Fruit fly (Drosophila melanogaster): ENCODE results near the gene CG42655.

The CG42655 gene

dm6 chr3L:20000081-20000736 lies 46.7 kb upstream of the CG42655 start, which contains the start of the genes Tom20 and Gabat (continued):
- TF ChIP-seq unc-4 (GFP tag; IDR thresholded peaks at IDR 0.05; ENCODE audit: partially characterized antibody), result no peak
- TF ChIP-seq Ravus (GFP tag; IDR thresholded peaks at IDR 0.05), result no peak
- TF ChIP-seq Ets97D (GFP tag; optimal IDR thresholded peaks at IDR 0.05), result no peak
- no peak for TF ChIP-seq stc (GFP tag; IDR thresholded peaks at IDR 0.05)
- TF ChIP-seq dimm (GFP tag; IDR thresholded peaks at IDR 0.05), result no peak
- TF ChIP-seq crol (GFP tag; IDR thresholded peaks at IDR 0.05), result no peak
- no peak for TF ChIP-seq Kr (GFP tag; optimal IDR thresholded peaks at IDR 0.05)
- no peak for TF ChIP-seq CG18599 (GFP tag; optimal IDR thresholded peaks at IDR 0.05)
- peak; percentile 4 for TF ChIP-seq CG12391 (tag; optimal IDR thresholded peaks at IDR 0.05)
- no peak for TF ChIP-seq dmrt99B (tag; optimal IDR thresholded peaks at IDR 0.05)
- TF ChIP-seq Fer2 (tag; optimal IDR thresholded peaks at IDR 0.05), result peak; percentile 28
- no peak for TF ChIP-seq usp (GFP tag; optimal IDR thresholded peaks at IDR 0.05)
- TF ChIP-seq amos (GFP tag; IDR thresholded peaks at IDR 0.05; ENCODE audit: partially characterized antibody), result no peak
- TF ChIP-seq CG4328 (GFP tag; optimal IDR thresholded peaks at IDR 0.05), result no peak
- no peak for TF ChIP-seq sc (optimal IDR thresholded peaks at IDR 0.05)
- TF ChIP-seq sc (GFP tag; optimal IDR thresholded peaks at IDR 0.05), result no peak
- TF ChIP-seq cg (GFP tag; optimal IDR thresholded peaks at IDR 0.05), result peak; percentile 72
- no peak for TF ChIP-seq gsb (GFP tag; IDR thresholded peaks at IDR 0.05)
- TF ChIP-seq ssp (GFP tag; IDR thresholded peaks at IDR 0.05), result no peak
- TF ChIP-seq ash1 (GFP tag; optimal IDR thresholded peaks at IDR 0.05), result no peak
- no peak for TF ChIP-seq CG9215 (GFP tag; IDR thresholded peaks at IDR 0.05)
- no peak for TF ChIP-seq CG2129 (GFP tag; IDR thresholded peaks at IDR 0.05; ENCODE audit: partially characterized antibody)
- TF ChIP-seq CG4730 (GFP tag; IDR thresholded peaks at IDR 0.05), result no peak
- TF ChIP-seq CG11504 (tag; optimal IDR thresholded peaks at IDR 0.05), result peak; percentile 8
- TF ChIP-seq ken (GFP tag; IDR thresholded peaks at IDR 0.05), result no peak
- TF ChIP-seq gcm (GFP tag; optimal IDR thresholded peaks at IDR 0.05), result peak; percentile 51
- TF ChIP-seq Hand (GFP tag; optimal IDR thresholded peaks at IDR 0.05), result no peak
- TF ChIP-seq CG7357 (GFP tag; IDR thresholded peaks at IDR 0.05), result no peak
- TF ChIP-seq fu2 (GFP tag; optimal IDR thresholded peaks at IDR 0.05), result no peak
- TF ChIP-seq CG4617 (GFP tag; optimal IDR thresholded peaks at IDR 0.05; ENCODE audit: borderline replicate concordance), result no peak
- TF ChIP-seq CG14710 (tag; optimal IDR thresholded peaks at IDR 0.05), result no peak
- TF ChIP-seq Meics (GFP tag; optimal IDR thresholded peaks at IDR 0.05), result no peak
- no peak for TF ChIP-seq CG14441 (GFP tag; IDR thresholded peaks at IDR 0.05)
- no peak for TF ChIP-seq salm (tag; optimal IDR thresholded peaks at IDR 0.05)
- peak; percentile 42 for TF ChIP-seq B-H2 (GFP tag; optimal IDR thresholded peaks at IDR 0.05)
- no peak for TF ChIP-seq CG1647 (GFP tag; optimal IDR thresholded peaks at IDR 0.05)
- peak; percentile 34 for TF ChIP-seq CG1603 (tag; optimal IDR thresholded peaks at IDR 0.05)
- no peak for TF ChIP-seq CG10431 (GFP tag; optimal IDR thresholded peaks at IDR 0.05)
- TF ChIP-seq en (GFP tag; optimal IDR thresholded peaks at IDR 0.05), result no peak
- TF ChIP-seq gem (tag; optimal IDR thresholded peaks at IDR 0.05), result peak; percentile 3
- TF ChIP-seq bigmax (GFP tag; optimal IDR thresholded peaks at IDR 0.05), result no peak
- peak; percentile 15 for TF ChIP-seq CG17385 (GFP tag; optimal IDR thresholded peaks at IDR 0.05)
- TF ChIP-seq jigr1 (GFP tag; IDR thresholded peaks at IDR 0.05), result no peak
- peak; percentile 38 for TF ChIP-seq CG10654 (GFP tag; optimal IDR thresholded peaks at IDR 0.05)
- TF ChIP-seq CG17912 (GFP tag; optimal IDR thresholded peaks at IDR 0.05), result no peak
- TF ChIP-seq Eip74EF (GFP tag; optimal IDR thresholded peaks at IDR 0.05), result peak in 1 of 2 experiments; percentile 3
- no peak for TF ChIP-seq CG3995 (GFP tag; optimal IDR thresholded peaks at IDR 0.05)
- TF ChIP-seq CG30431 (GFP tag; optimal IDR thresholded peaks at IDR 0.05), result no peak
- no peak for TF ChIP-seq lov (optimal IDR thresholded peaks at IDR 0.05)
- no peak for TF ChIP-seq lov (GFP tag; IDR thresholded peaks at IDR 0.05)
- no peak for TF ChIP-seq nerfin-1 (tag; optimal IDR thresholded peaks at IDR 0.05)
